Worm (Caenorhabditis elegans): ENCODE data around the gene F16B12.6.

DNA sequence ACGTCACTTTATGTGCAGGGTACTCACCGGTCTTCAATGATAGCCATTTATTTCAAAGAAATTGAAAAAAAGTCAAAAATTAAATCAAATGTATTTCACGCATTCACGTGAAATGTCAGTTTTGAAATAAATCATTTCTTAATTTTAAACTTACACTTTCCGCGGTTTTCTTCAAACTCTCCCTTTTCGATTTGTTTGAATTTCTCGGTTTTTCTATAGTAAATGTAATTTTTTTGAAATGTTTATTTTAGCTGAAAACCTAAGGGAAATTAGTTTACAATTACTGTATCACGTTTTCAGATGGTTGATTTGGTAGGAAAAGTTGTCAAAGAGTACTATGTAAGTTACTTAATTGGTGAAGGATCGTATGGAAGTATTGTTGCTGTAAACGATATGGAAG lies 6.1 kb downstream of the F16B12.6 start, which contains the start of gene F16B12.7:
- TF ChIP-seq him-1 (tag; optimal IDR thresholded peaks at IDR 0.05) (no peak), W03F9.2 (tag; optimal IDR thresholded peaks at IDR 0.05) (no peak)
